Fruit fly (Drosophila melanogaster) S2 (cell line): ENCODE measurements around the gene sinah.

Experiments
- CG8478 ChIP-seq: fragments of >200 bp; optimal IDR thresholded peaks from 2 replicates; lab custom pipeline; 2018
- CTCF ChIP-seq, 2 experiments: fragments of >200 bp; optimal IDR thresholded peaks; 2 replicates each; lab custom pipeline; 2018

- TF ChIP-seq CG8478 (lab: Kevin White, UChicago): no peak
- no peak for TF ChIP-seq CTCF (optimal IDR thresholded peaks at IDR 0.05; lab: Kevin White, UChicago)
Measured at dm6 chr3L:16867190-16867589, 8.3 kb downstream of the sinah start.
